Fruit fly (Drosophila melanogaster) whole organism, embryonic: ENCODE data around the gene RabX6.
A peak's percentile ranks its signal among the peaks of the same experiment; 100 is the strongest.

Experiments
- ATbp ChIP-seq: fragments of 200-800 bp; sonication (Bioruptor generic); optimal IDR thresholded peaks from 2 replicates; lab custom pipeline; 2017; ENCODE audit warnings: missing biosample characterization, mild to moderate bottlenecking, missing genetic modification characterization, missing genetic modification reagents
- B-H1 ChIP-seq: fragments of 200-800 bp; sonication (Bioruptor generic); IDR thresholded peaks from 3 replicates; pipeline ENCODE4 v1.3.6; 2022; ENCODE audit warnings: missing biosample characterization, missing genetic modification characterization
- CG10462 ChIP-seq: fragments of 200-800 bp; sonication (Bioruptor generic); optimal IDR thresholded peaks from 2 replicates; lab custom pipeline; 2016; ENCODE audit warnings: missing biosample characterization, missing genetic modification characterization
- CG10565 ChIP-seq: fragments of 200-800 bp; sonication (Bioruptor generic); optimal IDR thresholded peaks from 3 replicates; lab custom pipeline; 2016; ENCODE audit warnings: missing biosample characterization, mild to moderate bottlenecking, missing genetic modification characterization
- CG10979 ChIP-seq: fragments of 200-800 bp; sonication (Bioruptor generic); optimal IDR thresholded peaks from 2 replicates; lab custom pipeline; 2018; ENCODE audit warnings: missing biosample characterization, mild to moderate bottlenecking, missing genetic modification characterization, moderate library complexity
- CG11504 ChIP-seq: fragments of 200-800 bp; sonication (Bioruptor generic); optimal IDR thresholded peaks from 3 replicates; lab custom pipeline; 2019; ENCODE audit warnings: missing biosample characterization, mild to moderate bottlenecking, missing genetic modification characterization, moderate library complexity
- CG11723 ChIP-seq: fragments of 200-800 bp; sonication (Bioruptor generic); optimal IDR thresholded peaks from 2 replicates; lab custom pipeline; 2017; ENCODE audit warnings: missing biosample characterization, mild to moderate bottlenecking, missing genetic modification characterization
- CG14667 ChIP-seq: fragments of 200-800 bp; sonication (Bioruptor generic); IDR thresholded peaks from 2 replicates; pipeline ENCODE4 v1.3.6; 2022; ENCODE audit warnings: missing biosample characterization, missing genetic modification characterization
- CG15011 ChIP-seq: fragments of 200-800 bp; sonication (Bioruptor generic); optimal IDR thresholded peaks from 3 replicates; lab custom pipeline; 2018; ENCODE audit warnings: missing biosample characterization, mild to moderate bottlenecking, missing genetic modification characterization
- CG15269 ChIP-seq: fragments of 200-800 bp; sonication (Bioruptor generic); optimal IDR thresholded peaks from 2 replicates; lab custom pipeline; 2018; ENCODE audit warnings: missing biosample characterization, mild to moderate bottlenecking, missing genetic modification characterization, moderate library complexity
- CG15696 ChIP-seq: fragments of 200-800 bp; sonication (Bioruptor generic); optimal IDR thresholded peaks from 2 replicates; lab custom pipeline; 2019; ENCODE audit warnings: missing biosample characterization, mild to moderate bottlenecking, missing genetic modification characterization, moderate library complexity
- CG17328 ChIP-seq: fragments of 200-800 bp; sonication (Bioruptor generic); IDR thresholded peaks from 2 replicates; pipeline ENCODE4 v1.3.6; 2022; ENCODE audit warnings: missing biosample characterization, missing genetic modification characterization
- CG17361 ChIP-seq: fragments of 200-800 bp; sonication (Bioruptor generic); IDR thresholded peaks from 3 replicates; pipeline ENCODE4 v1.3.6; 2022; ENCODE audit warnings: missing biosample characterization, missing genetic modification characterization
- CG17829 ChIP-seq: fragments of 200-800 bp; optimal IDR thresholded peaks from 2 replicates; lab custom pipeline; 2019; ENCODE audit warnings: missing biosample characterization, mild to moderate bottlenecking, missing genetic modification characterization, moderate library complexity
- CG17912 ChIP-seq: fragments of 200-800 bp; sonication (Bioruptor generic); optimal IDR thresholded peaks from 2 replicates; lab custom pipeline; 2018; ENCODE audit warnings: missing biosample characterization, mild to moderate bottlenecking, missing genetic modification characterization
- CG30020 ChIP-seq: fragments of 200-800 bp; optimal IDR thresholded peaks from 2 replicates; lab custom pipeline; 2019; ENCODE audit warnings: missing biosample characterization, mild to moderate bottlenecking, missing genetic modification characterization, moderate library complexity
- CG30403 ChIP-seq: fragments of 200-800 bp; sonication (Bioruptor generic); optimal IDR thresholded peaks from 3 replicates; lab custom pipeline; 2016; ENCODE audit warnings: missing biosample characterization, missing genetic modification characterization
- CG4404 ChIP-seq: fragments of 200-800 bp; sonication (Bioruptor generic); IDR thresholded peaks from 2 replicates; pipeline ENCODE4 v1.3.6; 2022; ENCODE audit warnings: missing biosample characterization, missing genetic modification characterization
- CG4854 ChIP-seq: fragments of 200-800 bp; sonication (Bioruptor generic); optimal IDR thresholded peaks from 2 replicates; lab custom pipeline; 2016; ENCODE audit warnings: missing biosample characterization, missing genetic modification characterization, inconsistent platforms
- CG6175 ChIP-seq: fragments of 200-800 bp; sonication (Bioruptor generic); IDR thresholded peaks from 3 replicates; pipeline ENCODE4 v1.3.6; 2022; ENCODE audit warnings: missing biosample characterization, missing genetic modification characterization
- CG7786 ChIP-seq: fragments of 200-800 bp; sonication (Bioruptor generic); optimal IDR thresholded peaks from 2 replicates; lab custom pipeline; 2016; ENCODE audit warnings: missing biosample characterization, missing genetic modification characterization
- CG9609 ChIP-seq: fragments of 200-800 bp; sonication (Bioruptor generic); optimal IDR thresholded peaks from 3 replicates; lab custom pipeline; 2016; ENCODE audit warnings: missing biosample characterization, missing genetic modification characterization
- CkIIα-i1 ChIP-seq: fragments of 200-800 bp; sonication (Bioruptor generic); IDR thresholded peaks from 2 replicates; pipeline ENCODE4 v1.3.6; 2022; ENCODE audit warnings: missing biosample characterization, missing genetic modification characterization
- CrebB ChIP-seq: fragments of 200-800 bp; sonication (Bioruptor generic); optimal IDR thresholded peaks from 3 replicates; lab custom pipeline; 2018; ENCODE audit warnings: missing biosample characterization, mild to moderate bottlenecking, missing genetic modification characterization
- Dll ChIP-seq: fragments of 200-800 bp; sonication (Bioruptor generic); IDR thresholded peaks from 4 replicates; pipeline ENCODE4 v1.3.6; 2022; ENCODE audit warnings: missing biosample characterization, missing genetic modification characterization; ENCODE audit not compliant: partially characterized antibody
- Dp ChIP-seq: fragments of 200-800 bp; sonication (Bioruptor generic); optimal IDR thresholded peaks from 2 replicates; lab custom pipeline; 2018; ENCODE audit warnings: missing biosample characterization, mild to moderate bottlenecking, missing genetic modification characterization, moderate library complexity
- H2.0 ChIP-seq: fragments of 200-800 bp; sonication (Bioruptor generic); IDR thresholded peaks from 2 replicates; pipeline ENCODE4 v1.3.6; 2022; ENCODE audit warnings: missing biosample characterization, missing genetic modification characterization
- Hey ChIP-seq: fragments of 200-800 bp; sonication (Bioruptor generic); optimal IDR thresholded peaks from 3 replicates; lab custom pipeline; 2018; ENCODE audit warnings: missing biosample characterization, mild to moderate bottlenecking, missing genetic modification characterization
- Hr51 ChIP-seq, 2 experiments: fragments of 200-800 bp; sonication (Bioruptor generic); optimal IDR thresholded peaks; 2 replicates in 1 of 2; 3 replicates in 1 of 2; lab custom pipeline; 2016 to 2018; ENCODE audit warnings: missing biosample characterization in 2 of 2, missing genetic modification characterization in 2 of 2, mild to moderate bottlenecking in 1 of 2, moderate library complexity in 1 of 2
- MBD-R2 ChIP-seq: fragments of 200-800 bp; sonication (Bioruptor generic); IDR thresholded peaks from 2 replicates; pipeline ENCODE4 v1.3.6; 2022; ENCODE audit warnings: missing biosample characterization, missing genetic modification characterization
- Six4 ChIP-seq: fragments of 200-800 bp; sonication (Bioruptor generic); optimal IDR thresholded peaks from 2 replicates; lab custom pipeline; 2016; ENCODE audit warnings: missing biosample characterization, missing genetic modification characterization
- Tbp ChIP-seq: fragments of >200 bp; optimal IDR thresholded peaks from 2 replicates; lab custom pipeline; 2018; ENCODE audit warnings: missing biosample characterization, missing genetic modification characterization
- Vsx1 ChIP-seq: fragments of 200-800 bp; sonication (Bioruptor generic); optimal IDR thresholded peaks from 2 replicates; lab custom pipeline; 2017; ENCODE audit warnings: missing biosample characterization, mild to moderate bottlenecking, missing genetic modification characterization, missing genetic modification reagents
- abd-A ChIP-seq: fragments of 200-800 bp; sonication (Bioruptor generic); optimal IDR thresholded peaks from 3 replicates; lab custom pipeline; 2019; ENCODE audit warnings: missing biosample characterization, mild to moderate bottlenecking, missing genetic modification characterization, moderate library complexity
- ash1 ChIP-seq: fragments of 200-800 bp; sonication (Bioruptor generic); optimal IDR thresholded peaks from 2 replicates; lab custom pipeline; 2018; ENCODE audit warnings: missing biosample characterization, mild to moderate bottlenecking, missing genetic modification characterization
- grn ChIP-seq: fragments of 200-800 bp; sonication (Bioruptor generic); optimal IDR thresholded peaks from 3 replicates; lab custom pipeline; 2017; ENCODE audit warnings: missing biosample characterization, missing genetic modification characterization
- klu ChIP-seq: fragments of 200-800 bp; sonication (Bioruptor generic); IDR thresholded peaks from 2 replicates; pipeline ENCODE4 v1.3.6; 2022; ENCODE audit warnings: missing biosample characterization, missing genetic modification characterization
- nerfin-2 ChIP-seq: fragments of 200-800 bp; sonication (Bioruptor generic); IDR thresholded peaks from 2 replicates; pipeline ENCODE4 v1.3.6; 2022; ENCODE audit warnings: missing biosample characterization, missing genetic modification characterization; ENCODE audit not compliant: partially characterized antibody
- nom ChIP-seq: fragments of 200-800 bp; sonication (Bioruptor generic); optimal IDR thresholded peaks from 2 replicates; lab custom pipeline; 2017; ENCODE audit warnings: missing biosample characterization, missing genetic modification characterization, mild to moderate bottlenecking, moderate library complexity, missing genetic modification reagents
- pb ChIP-seq: fragments of 200-800 bp; sonication (Bioruptor generic); optimal IDR thresholded peaks from 3 replicates; lab custom pipeline; 2016; ENCODE audit warnings: missing biosample characterization, missing genetic modification characterization
- pita ChIP-seq: fragments of 200-800 bp; sonication (Bioruptor generic); optimal IDR thresholded peaks from 2 replicates; lab custom pipeline; 2017; ENCODE audit warnings: missing biosample characterization, mild to moderate bottlenecking, missing genetic modification characterization
- sc ChIP-seq, 3 experiments: fragments of >200 bp in 2 of 3; fragments of 200-800 bp in 1 of 3; sonication (Bioruptor generic) in 1 of 3; optimal IDR thresholded peaks; 2 replicates in 2 of 3; 3 replicates in 1 of 3; lab custom pipeline; 2017; ENCODE audit warnings: mild to moderate bottlenecking in 1 of 3, missing biosample characterization in 1 of 3, missing genetic modification characterization in 1 of 3, missing genetic modification reagents in 1 of 3
- schlank ChIP-seq: fragments of 200-800 bp; sonication (Bioruptor generic); optimal IDR thresholded peaks from 2 replicates; lab custom pipeline; 2018; ENCODE audit warnings: missing biosample characterization, mild to moderate bottlenecking, missing genetic modification characterization
- seq ChIP-seq: fragments of 200-800 bp; sonication (Bioruptor generic); IDR thresholded peaks from 2 replicates; pipeline ENCODE4 v1.3.6; 2022; ENCODE audit warnings: missing biosample characterization, missing genetic modification characterization
- sob ChIP-seq: fragments of 200-800 bp; sonication (Bioruptor generic); IDR thresholded peaks from 2 replicates; pipeline ENCODE4 v1.3.6; 2022; ENCODE audit warnings: missing biosample characterization, missing genetic modification characterization
- ttk ChIP-seq: fragments of 200-800 bp; sonication (Bioruptor generic); IDR thresholded peaks from 2 replicates; pipeline ENCODE4 v2.1.2; 2022; ENCODE audit warnings: missing biosample characterization, missing genetic modification characterization
- wor ChIP-seq: fragments of 200-800 bp; sonication (Bioruptor generic); IDR thresholded peaks from 2 replicates; pipeline ENCODE4 v1.3.6; 2022; ENCODE audit warnings: missing biosample characterization, missing genetic modification characterization
- zen2 ChIP-seq: fragments of 200-800 bp; sonication (Bioruptor generic); IDR thresholded peaks from 3 replicates; pipeline ENCODE4 v1.3.6; 2022; ENCODE audit warnings: missing biosample characterization, missing genetic modification characterization; ENCODE audit not compliant: partially characterized antibody

The RabX6 gene

DNA sequence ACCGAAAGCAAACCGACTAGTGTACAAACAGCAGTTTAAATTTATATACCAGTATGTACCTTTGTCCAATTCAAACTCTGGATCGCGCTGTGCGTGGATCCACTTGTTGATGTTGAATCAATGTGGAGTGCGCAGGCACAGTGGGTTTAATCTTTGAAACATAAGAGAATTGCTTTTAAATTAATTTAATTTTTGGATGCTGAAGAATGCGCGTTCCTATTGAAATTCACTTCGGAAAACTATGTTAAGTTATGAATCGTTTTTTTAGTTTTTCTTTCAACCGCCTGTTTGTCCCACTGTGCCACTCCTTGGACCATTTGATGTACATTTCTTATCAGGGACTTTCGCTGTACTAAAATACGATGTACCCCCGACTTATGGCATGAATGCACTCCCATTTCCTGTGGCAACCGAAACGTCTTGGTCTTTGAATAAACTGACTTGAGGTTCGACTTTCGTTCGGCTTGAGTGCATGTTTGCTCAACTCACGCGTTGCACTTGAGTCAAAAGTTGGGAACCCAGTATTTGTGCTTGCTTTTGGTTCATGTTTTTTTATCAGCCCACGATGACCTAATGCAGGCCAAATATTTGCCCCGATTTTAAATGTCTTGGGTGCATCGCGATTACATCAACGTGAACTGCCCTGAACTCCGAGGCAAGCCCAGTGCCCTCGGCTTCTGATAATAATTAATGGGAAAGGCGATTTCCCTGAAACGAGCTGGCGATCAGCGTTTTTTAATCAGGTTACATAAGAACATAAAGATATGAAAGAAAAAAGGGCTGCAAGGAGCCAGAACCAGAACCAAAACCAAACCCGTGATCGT, 34.4 kb downstream of the RabX6 start (continued):
- TF ChIP-seq Hey (peak; percentile 23), CG11723 (GFP tag; lab: Kevin White, UChicago) (peak; percentile 85), nerfin-2 (GFP tag; lab: Robert Waterston, UW) (peak; percentile 40; the same call in 1 of the 2 replicates), nom (GFP tag; lab: Kevin White, UChicago) (peak; percentile 83), CG11504 (tag; lab: Kevin White, UChicago) (peak; percentile 89), klu (GFP tag; lab: Robert Waterston, UW) (peak; percentile 49; the same call in 1 of the 2 replicates), CG15696 (tag; lab: Kevin White, UChicago) (peak; percentile 98), sc (optimal IDR thresholded peaks at IDR 0.05; lab: Kevin White, UChicago) (no peak), sc (GFP tag; optimal IDR thresholded peaks at IDR 0.05; lab: Kevin White, UChicago) (peak; percentile 98), CG6175 (GFP tag; lab: Robert Waterston, UW) (0 out of 3 replicates have a peak, but pooled peaks have one; percentile 35), CG9609 (GFP tag; lab: Kevin White, UChicago) (peak; percentile 87), Tbp (GFP tag; lab: Kevin White, UChicago) (no peak), CG17912 (GFP tag; lab: Kevin White, UChicago) (peak; percentile 46), CG4404 (GFP tag; lab: Robert Waterston, UW) (peak; percentile 95), CG30403 (peak; percentile 94), CG10979 (tag; lab: Kevin White, UChicago) (peak; percentile 97), CG10462 (GFP tag; lab: Kevin White, UChicago) (peak; percentile 94), Vsx1 (GFP tag; lab: Kevin White, UChicago) (peak; percentile 92), ash1 (GFP tag; lab: Kevin White, UChicago) (peak; percentile 17), Hr51 (GFP tag; optimal IDR thresholded peaks at IDR 0.05; lab: Kevin White, UChicago) (peak; percentile 78 to 90), CG10565 (GFP tag; lab: Kevin White, UChicago) (peak; percentile 90), CG17829 (tag; lab: Kevin White, UChicago) (peak; percentile 98), sob (GFP tag; lab: Robert Waterston, UW) (peak; percentile 89), B-H1 (GFP tag; lab: Robert Waterston, UW) (peak; percentile 83), CG7786 (peak; percentile 84), Dp (GFP tag; lab: Kevin White, UChicago) (no peak), CrebB (tag; lab: Kevin White, UChicago) (peak; percentile 82), CG17361 (GFP tag; lab: Robert Waterston, UW) (peak; percentile 94), ATbp (GFP tag; lab: Kevin White, UChicago) (peak; percentile 94), CG15269 (peak; percentile 71), CG4854 (peak; percentile 92), pb (peak; percentile 75), CG30020 (tag; lab: Kevin White, UChicago) (peak; percentile 77), H2.0 (GFP tag; lab: Robert Waterston, UW) (peak; percentile 92), CG14667 (GFP tag; lab: Robert Waterston, UW) (peak; percentile 90), CG15011 (peak; percentile 81), abd-A (no peak), CG17328 (GFP tag; lab: Robert Waterston, UW) (peak; percentile 97), ttk (GFP tag; lab: Robert Waterston, UW) (peak; percentile 89), CkIIα-i1 (GFP tag; lab: Robert Waterston, UW) (peak; percentile 45; the same call in 1 of the 2 replicates), Six4 (GFP tag; lab: Kevin White, UChicago) (peak; percentile 95), seq (GFP tag; lab: Robert Waterston, UW) (peak; percentile 89), schlank (tag; lab: Kevin White, UChicago) (peak; percentile 34), pita (GFP tag; lab: Kevin White, UChicago) (no peak), wor (GFP tag; lab: Robert Waterston, UW) (peak; percentile 82), zen2 (no peak), grn (GFP tag; lab: Kevin White, UChicago) (peak; percentile 66), Dll (GFP tag; lab: Robert Waterston, UW) (no peak), MBD-R2 (GFP tag; lab: Robert Waterston, UW) (peak; percentile 63; the same call in 1 of the 2 replicates)
